Fruit fly (Drosophila melanogaster) whole organism, embryonic: ENCODE results near the gene CG18765.

ENCODE experiments used
- Bgb ChIP-seq: fragments of 200-800 bp; sonication (Bioruptor generic); IDR thresholded peaks from 2 replicates; pipeline ENCODE4 v1.3.6; 2022; ENCODE audit warnings: missing biosample characterization, missing genetic modification characterization; ENCODE audit not compliant: partially characterized antibody
- CG11695 ChIP-seq: fragments of 200-800 bp; sonication (Bioruptor generic); IDR thresholded peaks from 3 replicates; pipeline ENCODE4 v1.3.6; 2022; ENCODE audit warnings: missing biosample characterization, missing genetic modification characterization
- CG12071 ChIP-seq: fragments of 200-800 bp; sonication (Bioruptor generic); optimal IDR thresholded peaks from 3 replicates; lab custom pipeline; 2018; ENCODE audit warnings: missing biosample characterization, mild to moderate bottlenecking, missing genetic modification characterization
- CG12769 ChIP-seq: fragments of 200-800 bp; sonication (Bioruptor generic); optimal IDR thresholded peaks from 2 replicates; lab custom pipeline; 2019; ENCODE audit warnings: missing biosample characterization, mild to moderate bottlenecking, missing genetic modification characterization, moderate library complexity
- CG12942 ChIP-seq: fragments of 200-800 bp; sonication (Bioruptor generic); optimal IDR thresholded peaks from 3 replicates; lab custom pipeline; 2016; ENCODE audit warnings: missing biosample characterization, missing genetic modification characterization
- CG13775 ChIP-seq: fragments of 200-800 bp; sonication (Bioruptor generic); optimal IDR thresholded peaks from 3 replicates; lab custom pipeline; 2017; ENCODE audit warnings: missing biosample characterization, mild to moderate bottlenecking, missing genetic modification characterization
- CG14860 ChIP-seq: fragments of 200-800 bp; sonication (Bioruptor generic); IDR thresholded peaks from 3 replicates; pipeline ENCODE4 v1.3.6; 2022; ENCODE audit warnings: missing biosample characterization, missing genetic modification characterization; ENCODE audit not compliant: partially characterized antibody
- CG15696 ChIP-seq: fragments of 200-800 bp; sonication (Bioruptor generic); optimal IDR thresholded peaks from 2 replicates; lab custom pipeline; 2019; ENCODE audit warnings: missing biosample characterization, mild to moderate bottlenecking, missing genetic modification characterization, moderate library complexity
- CG1603 ChIP-seq: fragments of 200-800 bp; sonication (Bioruptor generic); optimal IDR thresholded peaks from 2 replicates; lab custom pipeline; 2019; ENCODE audit warnings: missing biosample characterization, mild to moderate bottlenecking, missing genetic modification characterization, moderate library complexity
- CG1647 ChIP-seq: fragments of 200-800 bp; sonication (Bioruptor generic); optimal IDR thresholded peaks from 3 replicates; lab custom pipeline; 2016; ENCODE audit warnings: missing biosample characterization, missing genetic modification characterization
- CG17186 ChIP-seq: fragments of 200-800 bp; sonication (Bioruptor generic); optimal IDR thresholded peaks from 3 replicates; lab custom pipeline; 2017; ENCODE audit warnings: missing biosample characterization, missing genetic modification reagents, missing genetic modification characterization
- CG18764 ChIP-seq: fragments of 200-800 bp; sonication (Bioruptor generic); optimal IDR thresholded peaks from 3 replicates; lab custom pipeline; 2016; ENCODE audit warnings: missing biosample characterization, missing genetic modification characterization
- CG30431 ChIP-seq: fragments of 200-800 bp; sonication (Bioruptor generic); optimal IDR thresholded peaks from 2 replicates; lab custom pipeline; 2017; ENCODE audit warnings: missing biosample characterization, missing genetic modification characterization
- CG32532 ChIP-seq: fragments of 200-800 bp; sonication (Bioruptor generic); IDR thresholded peaks from 2 replicates; pipeline ENCODE4 v1.3.6; 2022; ENCODE audit warnings: missing biosample characterization, missing genetic modification characterization
- CG34376 ChIP-seq: fragments of 200-800 bp; sonication (Bioruptor generic); optimal IDR thresholded peaks from 2 replicates; lab custom pipeline; 2018; ENCODE audit warnings: missing biosample characterization, mild to moderate bottlenecking, missing genetic modification characterization
- CHES-1-like ChIP-seq: fragments of 200-800 bp; sonication (Bioruptor generic); optimal IDR thresholded peaks from 2 replicates; lab custom pipeline; 2016; ENCODE audit warnings: missing biosample characterization, missing genetic modification characterization
- D ChIP-seq, 2 experiments: fragments of 200-800 bp in 1 of 2; fragments of >200 bp in 1 of 2; sonication (Bioruptor generic) in 1 of 2; optimal IDR thresholded peaks; 2 replicates in 1 of 2; 3 replicates in 1 of 2; lab custom pipeline; 2017; ENCODE audit warnings: mild to moderate bottlenecking in 1 of 2, missing biosample characterization in 1 of 2, missing genetic modification characterization in 1 of 2, missing genetic modification reagents in 1 of 2
- Ets97D ChIP-seq: fragments of 200-800 bp; sonication (Bioruptor generic); optimal IDR thresholded peaks from 3 replicates; lab custom pipeline; 2016; ENCODE audit warnings: missing biosample characterization, missing genetic modification characterization
- H15 ChIP-seq: fragments of 200-800 bp; sonication (Bioruptor generic); IDR thresholded peaks from 3 replicates; pipeline ENCODE4 v1.3.6; 2022; ENCODE audit warnings: missing biosample characterization, missing genetic modification characterization
- Hr51 ChIP-seq, 2 experiments: fragments of 200-800 bp; sonication (Bioruptor generic); optimal IDR thresholded peaks; 2 replicates in 1 of 2; 3 replicates in 1 of 2; lab custom pipeline; 2016 to 2018; ENCODE audit warnings: missing biosample characterization in 2 of 2, missing genetic modification characterization in 2 of 2, mild to moderate bottlenecking in 1 of 2, moderate library complexity in 1 of 2
- Jarid2 ChIP-seq: fragments of 200-800 bp; sonication (Bioruptor generic); optimal IDR thresholded peaks from 3 replicates; lab custom pipeline; 2017; ENCODE audit warnings: mild to moderate bottlenecking, missing biosample characterization, missing genetic modification reagents, missing genetic modification characterization
- MESR4 ChIP-seq: fragments of 200-800 bp; sonication (Bioruptor generic); optimal IDR thresholded peaks from 2 replicates; lab custom pipeline; 2018; ENCODE audit warnings: missing biosample characterization, mild to moderate bottlenecking, missing genetic modification characterization, moderate library complexity
- NC2α ChIP-seq: fragments of 200-800 bp; sonication (Bioruptor generic); optimal IDR thresholded peaks from 2 replicates; lab custom pipeline; 2016; ENCODE audit warnings: missing biosample characterization, missing genetic modification characterization
- NC2β ChIP-seq: fragments of 200-800 bp; sonication (Bioruptor generic); optimal IDR thresholded peaks from 2 replicates; lab custom pipeline; 2016; ENCODE audit warnings: missing biosample characterization, missing genetic modification characterization
- Xbp1 ChIP-seq: fragments of 200-800 bp; sonication (Bioruptor generic); optimal IDR thresholded peaks from 3 replicates; lab custom pipeline; 2016; ENCODE audit warnings: missing biosample characterization, mild to moderate bottlenecking, missing genetic modification characterization
- ab ChIP-seq: fragments of 200-800 bp; sonication (Bioruptor generic); optimal IDR thresholded peaks from 2 replicates; lab custom pipeline; 2016; ENCODE audit warnings: missing biosample characterization, missing genetic modification characterization
- az2 ChIP-seq: fragments of 200-800 bp; sonication (Bioruptor generic); optimal IDR thresholded peaks from 3 replicates; lab custom pipeline; 2016; ENCODE audit warnings: missing biosample characterization, missing genetic modification characterization
- bigmax ChIP-seq: fragments of 200-800 bp; sonication (Bioruptor generic); optimal IDR thresholded peaks from 2 replicates; lab custom pipeline; 2018; ENCODE audit warnings: missing biosample characterization, mild to moderate bottlenecking, missing genetic modification characterization
- corto ChIP-seq: fragments of 200-800 bp; sonication (Bioruptor generic); optimal IDR thresholded peaks from 2 replicates; lab custom pipeline; 2016; ENCODE audit warnings: missing biosample characterization, mild to moderate bottlenecking, missing genetic modification characterization, moderate library complexity
- disco-r ChIP-seq: fragments of 200-800 bp; sonication (Bioruptor generic); optimal IDR thresholded peaks from 2 replicates; lab custom pipeline; 2016; ENCODE audit warnings: missing biosample characterization, missing genetic modification characterization
- dpn ChIP-seq, 2 experiments: fragments of 200-800 bp; sonication (Bioruptor generic); optimal IDR thresholded peaks; 3 replicates each; lab custom pipeline; 2016; ENCODE audit warnings: missing biosample characterization in 2 of 2, missing genetic modification characterization in 2 of 2
- ems ChIP-seq: fragments of 200-800 bp; sonication (Bioruptor generic); optimal IDR thresholded peaks from 3 replicates; lab custom pipeline; 2016; ENCODE audit warnings: missing biosample characterization, missing genetic modification characterization
- exex ChIP-seq: fragments of 200-800 bp; sonication (Bioruptor generic); optimal IDR thresholded peaks from 4 replicates; lab custom pipeline; 2018; ENCODE audit warnings: missing biosample characterization, mild to moderate bottlenecking, missing genetic modification characterization, moderate library complexity
- fd96Cb ChIP-seq: fragments of 200-800 bp; sonication (Bioruptor generic); optimal IDR thresholded peaks from 2 replicates; lab custom pipeline; 2018; ENCODE audit warnings: missing biosample characterization, mild to moderate bottlenecking, missing genetic modification characterization, moderate library complexity
- gem ChIP-seq: fragments of 200-800 bp; sonication (Bioruptor generic); optimal IDR thresholded peaks from 2 replicates; lab custom pipeline; 2019; ENCODE audit warnings: missing biosample characterization, mild to moderate bottlenecking, missing genetic modification characterization, moderate library complexity
- gsb-n ChIP-seq: fragments of 200-800 bp; sonication (Bioruptor generic); optimal IDR thresholded peaks from 3 replicates; lab custom pipeline; 2018; ENCODE audit warnings: missing biosample characterization, mild to moderate bottlenecking, missing genetic modification characterization
- knrl ChIP-seq: fragments of 200-800 bp; sonication (Bioruptor generic); IDR thresholded peaks from 3 replicates; pipeline ENCODE4 v1.3.6; 2022; ENCODE audit warnings: missing biosample characterization, missing genetic modification characterization; ENCODE audit not compliant: partially characterized antibody
- mirr ChIP-seq: fragments of 200-800 bp; sonication (Bioruptor generic); optimal IDR thresholded peaks from 3 replicates; lab custom pipeline; 2018; ENCODE audit warnings: missing biosample characterization, mild to moderate bottlenecking, missing genetic modification characterization
- pb ChIP-seq: fragments of 200-800 bp; sonication (Bioruptor generic); optimal IDR thresholded peaks from 3 replicates; lab custom pipeline; 2016; ENCODE audit warnings: missing biosample characterization, missing genetic modification characterization
- phol ChIP-seq: fragments of 200-800 bp; sonication (Bioruptor generic); optimal IDR thresholded peaks from 3 replicates; lab custom pipeline; 2018; ENCODE audit warnings: missing biosample characterization, mild to moderate bottlenecking, missing genetic modification characterization, moderate library complexity
- schlank ChIP-seq: fragments of 200-800 bp; sonication (Bioruptor generic); optimal IDR thresholded peaks from 2 replicates; lab custom pipeline; 2018; ENCODE audit warnings: missing biosample characterization, mild to moderate bottlenecking, missing genetic modification characterization
- sd ChIP-seq: fragments of 200-800 bp; sonication (Bioruptor generic); optimal IDR thresholded peaks from 3 replicates; lab custom pipeline; 2018; ENCODE audit warnings: missing biosample characterization, mild to moderate bottlenecking, missing genetic modification characterization, moderate library complexity
- sens ChIP-seq: fragments of 200-800 bp; sonication (Bioruptor generic); peaks from one replicate; lab custom pipeline; 2016; ENCODE audit warnings: missing biosample characterization, missing genetic modification characterization
- seq ChIP-seq: fragments of 200-800 bp; sonication (Bioruptor generic); IDR thresholded peaks from 2 replicates; pipeline ENCODE4 v1.3.6; 2022; ENCODE audit warnings: missing biosample characterization, missing genetic modification characterization
- shn ChIP-seq: fragments of 200-800 bp; sonication (Bioruptor generic); optimal IDR thresholded peaks from 3 replicates; lab custom pipeline; 2016; ENCODE audit warnings: missing biosample characterization, missing genetic modification characterization
- slou ChIP-seq: fragments of 200-800 bp; sonication (Bioruptor generic); optimal IDR thresholded peaks from 3 replicates; lab custom pipeline; 2016; ENCODE audit warnings: missing biosample characterization, missing genetic modification characterization
- ssp ChIP-seq: fragments of 200-800 bp; sonication (Bioruptor generic); IDR thresholded peaks from 2 replicates; pipeline ENCODE4 v1.3.6; 2022; ENCODE audit warnings: missing biosample characterization, missing genetic modification characterization
- twi ChIP-seq: fragments of 200-800 bp; optimal IDR thresholded peaks from 2 replicates; lab custom pipeline; 2019; ENCODE audit warnings: missing biosample characterization, mild to moderate bottlenecking, missing genetic modification characterization, moderate library complexity
- vvl ChIP-seq: fragments of 200-800 bp; sonication (Bioruptor generic); IDR thresholded peaks from 2 replicates; pipeline ENCODE4 v1.3.6; 2022; ENCODE audit warnings: missing biosample characterization, missing genetic modification characterization
- yki ChIP-seq: fragments of >200 bp; optimal IDR thresholded peaks from 3 replicates; lab custom pipeline; 2018

Gene CG18765

DNA sequence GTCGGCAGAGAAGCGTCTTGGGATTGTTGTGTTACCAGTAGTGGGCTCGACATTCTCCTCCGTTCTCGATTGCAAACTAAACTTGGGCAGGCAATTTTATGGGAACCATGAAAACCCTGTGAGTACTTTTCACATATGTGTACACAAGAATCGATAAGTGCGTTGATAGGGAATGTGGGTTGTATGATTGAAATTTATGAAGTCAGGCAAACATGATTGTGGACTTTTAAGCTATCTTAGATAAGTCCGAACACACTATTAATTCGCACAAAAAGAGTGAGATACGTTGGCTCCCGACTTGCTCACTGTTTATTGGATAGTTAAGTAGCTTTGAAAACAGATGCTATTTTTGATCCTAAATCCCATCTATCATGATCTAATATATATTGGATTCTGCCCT, at the start of gene CG18765:
CG18765 (minus strand) TSS at position 53 of the 400 bp plus-strand sequence.
- TF ChIP-seq CG34376 (GFP tag; lab: Kevin White, UChicago) (peak; percentile 59), dpn (GFP tag; optimal IDR thresholded peaks at IDR 0.05; lab: Kevin White, UChicago) (no peak), gem (tag; lab: Kevin White, UChicago) (no peak), CG18764 (GFP tag; lab: Kevin White, UChicago) (no peak), exex (tag; lab: Kevin White, UChicago) (peak; percentile 79), gsb-n (tag; lab: Kevin White, UChicago) (no peak), sens (GFP tag; lab: Kevin White, UChicago) (peak; percentile 14), sd (tag; lab: Kevin White, UChicago) (peak; percentile 32), shn (no peak), Jarid2 (GFP tag; lab: Kevin White, UChicago) (no peak), CG12942 (no peak), schlank (no peak), D (optimal IDR thresholded peaks at IDR 0.05; lab: Kevin White, UChicago) (no peak), D (GFP tag; optimal IDR thresholded peaks at IDR 0.05; lab: Kevin White, UChicago) (no peak), disco-r (no peak), CG14860 (GFP tag; lab: Robert Waterston, UW) (no peak), slou (GFP tag; lab: Kevin White, UChicago) (no peak), CG15696 (tag; lab: Kevin White, UChicago) (no peak), mirr (GFP tag; lab: Kevin White, UChicago) (peak; percentile 49)
- TF ChIP-seq, all 482 proteins: peak for 5

- peak; percentile 51 for TF ChIP-seq vvl (GFP tag; lab: Robert Waterston, UW)
- peak; percentile 56 for TF ChIP-seq knrl
- TF ChIP-seq CG17186 (GFP tag; lab: Kevin White, UChicago), result peak; percentile 95
- peak; percentile 50 for TF ChIP-seq phol (tag; lab: Kevin White, UChicago)
- TF ChIP-seq twi, result no peak
- TF ChIP-seq Xbp1 (GFP tag; lab: Kevin White, UChicago), result peak; percentile 47
- no peak for TF ChIP-seq corto (GFP tag; lab: Kevin White, UChicago)
- TF ChIP-seq seq (GFP tag; lab: Robert Waterston, UW), result no peak
- TF ChIP-seq NC2β (GFP tag; lab: Kevin White, UChicago), result peak; percentile 18
- peak; percentile 65 for TF ChIP-seq CG1603
- TF ChIP-seq Hr51 (GFP tag; optimal IDR thresholded peaks at IDR 0.05; lab: Kevin White, UChicago), result peak in 1 of 2 experiments; percentile 14
- no peak for TF ChIP-seq H15
- TF ChIP-seq ab (GFP tag; lab: Kevin White, UChicago), result no peak
- peak; percentile 30; the same call in 1 of the 2 replicates for TF ChIP-seq ssp (GFP tag; lab: Robert Waterston, UW)
- no peak for TF ChIP-seq fd96Cb (tag; lab: Kevin White, UChicago)
- TF ChIP-seq az2 (GFP tag; lab: Kevin White, UChicago), result peak; percentile 19
- no peak for TF ChIP-seq CG12071 (GFP tag; lab: Kevin White, UChicago)
- TF ChIP-seq CG13775 (GFP tag; lab: Kevin White, UChicago), result peak; percentile 34
- 0 out of 3 replicates have a peak, but pooled peaks have one; percentile 32 for TF ChIP-seq CG11695 (GFP tag; lab: Robert Waterston, UW)
- TF ChIP-seq yki (lab: Kevin White, UChicago), result no peak
- TF ChIP-seq ems (GFP tag; lab: Kevin White, UChicago), result peak; percentile 8
- TF ChIP-seq CG1647 (GFP tag; lab: Kevin White, UChicago), result peak; percentile 28
- peak; percentile 36; the same call in 1 of the 2 replicates for TF ChIP-seq Bgb (GFP tag; lab: Robert Waterston, UW)
- TF ChIP-seq pb, result no peak
- no peak for TF ChIP-seq NC2α (GFP tag; lab: Kevin White, UChicago)
- peak; percentile 15 for TF ChIP-seq CHES-1-like (GFP tag; lab: Kevin White, UChicago)
- no peak for TF ChIP-seq exex (tag; lab: Kevin White, UChicago)
- no peak for TF ChIP-seq CG30431
- TF ChIP-seq CG12769 (tag; lab: Kevin White, UChicago), result no peak
- no peak for TF ChIP-seq bigmax (GFP tag; lab: Kevin White, UChicago)
- TF ChIP-seq Ets97D, result peak; percentile 72
- peak; percentile 45 for TF ChIP-seq MESR4 (GFP tag; lab: Kevin White, UChicago)
- TF ChIP-seq CG32532, result peak; percentile 48; the same call in 1 of the 2 replicates
These were observed 43.7 kb upstream of the CG18765 start, which contains the start of gene CG14721 for dm6 chr3R:11735337-11735736. Gene CG14721, plus strand, starts transcription at chr3R:11735447.
